Worm (Caenorhabditis elegans) whole organism, midembryonic: ENCODE measurements around the gene lron-7.

Experiments used
- T22C8.4 ChIP-seq: fragments of 200-800 bp; sonication (Bioruptor generic); IDR thresholded peaks from 2 replicates; pipeline ENCODE4 v1.3.6; 2022; ENCODE audit warnings: missing genetic modification characterization, missing compliant biosample characterization
- cog-1 ChIP-seq: sonication (generic microtip); optimal IDR thresholded peaks from 2 replicates; lab custom pipeline; 2016; ENCODE audit warnings: missing genetic modification characterization, missing compliant biosample characterization
- flt-1 ChIP-seq: fragments of 200-800 bp; sonication (Bioruptor generic); IDR thresholded peaks from 2 replicates; pipeline ENCODE4 v1.3.6; 2022; ENCODE audit warnings: missing genetic modification characterization, missing compliant biosample characterization
- klf-2 ChIP-seq: fragments of 200-800 bp; sonication (Bioruptor generic); conservative IDR thresholded peaks from 2 replicates; pipeline ENCODE4 v1.3.6; 2022; ENCODE audit warnings: missing genetic modification reagents, missing genetic modification characterization, missing compliant biosample characterization
- med-1 ChIP-seq: sonication (generic microtip); optimal IDR thresholded peaks from 2 replicates; lab custom pipeline; 2017; ENCODE audit warnings: missing genetic modification characterization, mild to moderate bottlenecking, missing compliant biosample characterization, antibody characterized with exemption, missing genetic modification reagents; ENCODE audit not compliant: insufficient read depth
- ref-1 ChIP-seq: fragments of 200-800 bp; sonication (Bioruptor generic); conservative IDR thresholded peaks from 2 replicates; pipeline ENCODE4 v1.3.6; 2022; ENCODE audit warnings: missing genetic modification reagents, missing genetic modification characterization, missing compliant biosample characterization
- tab-1 ChIP-seq: fragments of 200-800 bp; sonication (Bioruptor generic); IDR thresholded peaks from 2 replicates; pipeline ENCODE4 v1.3.6; 2022; ENCODE audit warnings: missing genetic modification characterization, missing compliant biosample characterization
- ztf-23 ChIP-seq: fragments of 200-800 bp; sonication (Bioruptor generic); IDR thresholded peaks from 2 replicates; pipeline ENCODE4 v1.3.6; 2022; ENCODE audit warnings: missing genetic modification reagents, missing genetic modification characterization, missing compliant biosample characterization
- ztf-29 ChIP-seq: fragments of 200-800 bp; sonication (Bioruptor generic); IDR thresholded peaks from 2 replicates; pipeline ENCODE4 v1.3.6; 2022; ENCODE audit warnings: missing genetic modification reagents, missing genetic modification characterization, missing compliant biosample characterization

- TF ChIP-seq flt-1 (GFP tag; lab: Robert Waterston, UW): no peak
- TF ChIP-seq T22C8.4: no peak
- no peak for TF ChIP-seq cog-1
- no peak for TF ChIP-seq ztf-23 (GFP tag; lab: Robert Waterston, UW)
- no peak for TF ChIP-seq klf-2 (GFP tag; lab: Robert Waterston, UW)
- no peak for TF ChIP-seq ref-1 (GFP tag; lab: Robert Waterston, UW)
- TF ChIP-seq tab-1 (GFP tag; lab: Robert Waterston, UW): no peak
- TF ChIP-seq med-1 (GFP tag; lab: Kevin White, UChicago): no peak
- no peak for TF ChIP-seq ztf-29 (GFP tag; lab: Robert Waterston, UW)
Observed at ce11 chrX:7322323-7322722, 30.4 kb downstream of the lron-7 start, which contains the start of gene T08A9.13.
